Fruit fly (Drosophila melanogaster) whole organism, adult: ENCODE data around the gene CG33631.

ENCODE experiments used
- CG1620 ChIP-seq: fragments of 200-800 bp; sonication (Bioruptor generic); optimal IDR thresholded peaks from 2 replicates; lab custom pipeline; 2016; ENCODE audit warnings: missing biosample characterization, missing genetic modification characterization
- Hr96 ChIP-seq: fragments of 200-800 bp; sonication (Bioruptor generic); optimal IDR thresholded peaks from 2 replicates; lab custom pipeline; 2016; ENCODE audit warnings: missing biosample characterization, missing genetic modification characterization
- Mnt ChIP-seq: fragments of 200-800 bp; sonication (Bioruptor generic); optimal IDR thresholded peaks from 2 replicates; lab custom pipeline; 2016; ENCODE audit warnings: missing biosample characterization, mild to moderate bottlenecking, missing genetic modification characterization
- cnc ChIP-seq, 2 experiments: fragments of >200 bp; optimal IDR thresholded peaks; 2 replicates each; lab custom pipeline; 2017

DNA sequence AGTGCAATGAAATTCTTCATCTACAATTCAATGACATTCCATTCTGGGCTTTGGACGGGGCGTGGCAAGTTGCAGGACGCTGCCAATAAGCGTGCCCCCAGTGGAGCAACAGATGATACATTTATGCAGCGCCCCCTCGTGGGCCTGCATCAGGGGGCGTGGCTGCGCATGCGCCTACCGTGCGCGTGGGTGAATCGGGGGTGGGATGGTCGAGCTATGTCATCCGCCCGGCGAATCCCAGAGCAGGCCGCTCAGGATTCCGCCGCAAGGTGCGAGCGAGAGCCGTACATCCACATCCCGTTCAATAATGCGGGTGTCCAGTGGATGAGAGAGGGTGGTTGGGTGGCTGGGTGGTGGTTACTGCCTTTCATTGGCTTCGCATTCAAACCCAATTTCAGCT lies 6.4 kb downstream of the CG33631 start:
- TF ChIP-seq CG1620 (no peak), Mnt (GFP tag; lab: Kevin White, UChicago) (no peak), cnc (optimal IDR thresholded peaks at IDR 0.05; lab: Kevin White, UChicago) (no peak), Hr96 (GFP tag; lab: Kevin White, UChicago) (no peak)
